Fruit fly (Drosophila melanogaster) Kc167 (cell line): Measurements from ENCODE around the gene CG10660.

Experiments used
- Sin3A ChIP-seq: fragments of >200 bp; optimal IDR thresholded peaks from 2 replicates; lab custom pipeline; 2018; ENCODE audit warnings: missing external identifiers
- h ChIP-seq: fragments of >200 bp; optimal IDR thresholded peaks from 3 replicates; lab custom pipeline; 2018; ENCODE audit warnings: missing external identifiers
- insv ChIP-seq: fragments of >200 bp; optimal IDR thresholded peaks from 3 replicates; lab custom pipeline; 2018; ENCODE audit warnings: missing external identifiers
- psq ChIP-seq: fragments of >200 bp; optimal IDR thresholded peaks from 2 replicates; lab custom pipeline; 2017; ENCODE audit warnings: missing external identifiers

DNA sequence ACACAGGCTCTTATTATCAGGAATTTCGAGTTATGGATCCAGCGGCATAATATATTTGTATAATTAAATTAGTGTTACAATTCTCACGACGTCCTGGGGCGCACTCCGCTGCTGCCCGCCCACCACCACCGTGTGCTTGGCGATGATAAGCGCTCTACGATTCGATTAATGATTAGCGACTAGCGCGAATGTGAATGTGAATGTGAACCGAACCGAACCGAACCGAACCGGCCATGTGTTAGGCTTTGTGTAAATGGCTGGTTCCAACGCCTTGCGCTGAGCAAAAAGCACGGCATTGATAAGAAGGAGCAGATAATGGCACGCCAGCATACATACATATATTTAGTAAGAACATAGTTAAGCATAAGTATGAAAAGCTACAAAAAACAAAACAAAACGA is 28.8 kb upstream of the CG10660 start:
- TF ChIP-seq psq (no peak), h (lab: Kevin White, UChicago) (no peak), insv (lab: Kevin White, UChicago) (no peak), Sin3A (lab: Kevin White, UChicago) (no peak)
